Worm (Caenorhabditis elegans) whole organism, midembryonic: ENCODE measurements around the gene ntl-3.

Experiments
- T22C8.4 ChIP-seq: fragments of 200-800 bp; sonication (Bioruptor generic); IDR thresholded peaks from 2 replicates; pipeline ENCODE4 v1.3.6; 2022; ENCODE audit warnings: missing genetic modification characterization, missing compliant biosample characterization
- cog-1 ChIP-seq: sonication (generic microtip); optimal IDR thresholded peaks from 2 replicates; lab custom pipeline; 2016; ENCODE audit warnings: missing genetic modification characterization, missing compliant biosample characterization
- flt-1 ChIP-seq: fragments of 200-800 bp; sonication (Bioruptor generic); IDR thresholded peaks from 2 replicates; pipeline ENCODE4 v1.3.6; 2022; ENCODE audit warnings: missing genetic modification characterization, missing compliant biosample characterization
- klf-2 ChIP-seq: fragments of 200-800 bp; sonication (Bioruptor generic); conservative IDR thresholded peaks from 2 replicates; pipeline ENCODE4 v1.3.6; 2022; ENCODE audit warnings: missing genetic modification reagents, missing genetic modification characterization, missing compliant biosample characterization
- med-1 ChIP-seq: sonication (generic microtip); optimal IDR thresholded peaks from 2 replicates; lab custom pipeline; 2017; ENCODE audit warnings: missing genetic modification characterization, mild to moderate bottlenecking, missing compliant biosample characterization, antibody characterized with exemption, missing genetic modification reagents; ENCODE audit not compliant: insufficient read depth
- ref-1 ChIP-seq: fragments of 200-800 bp; sonication (Bioruptor generic); conservative IDR thresholded peaks from 2 replicates; pipeline ENCODE4 v1.3.6; 2022; ENCODE audit warnings: missing genetic modification reagents, missing genetic modification characterization, missing compliant biosample characterization
- tab-1 ChIP-seq: fragments of 200-800 bp; sonication (Bioruptor generic); IDR thresholded peaks from 2 replicates; pipeline ENCODE4 v1.3.6; 2022; ENCODE audit warnings: missing genetic modification characterization, missing compliant biosample characterization
- ztf-23 ChIP-seq: fragments of 200-800 bp; sonication (Bioruptor generic); IDR thresholded peaks from 2 replicates; pipeline ENCODE4 v1.3.6; 2022; ENCODE audit warnings: missing genetic modification reagents, missing genetic modification characterization, missing compliant biosample characterization
- ztf-29 ChIP-seq: fragments of 200-800 bp; sonication (Bioruptor generic); IDR thresholded peaks from 2 replicates; pipeline ENCODE4 v1.3.6; 2022; ENCODE audit warnings: missing genetic modification reagents, missing genetic modification characterization, missing compliant biosample characterization

The ntl-3 gene

DNA sequence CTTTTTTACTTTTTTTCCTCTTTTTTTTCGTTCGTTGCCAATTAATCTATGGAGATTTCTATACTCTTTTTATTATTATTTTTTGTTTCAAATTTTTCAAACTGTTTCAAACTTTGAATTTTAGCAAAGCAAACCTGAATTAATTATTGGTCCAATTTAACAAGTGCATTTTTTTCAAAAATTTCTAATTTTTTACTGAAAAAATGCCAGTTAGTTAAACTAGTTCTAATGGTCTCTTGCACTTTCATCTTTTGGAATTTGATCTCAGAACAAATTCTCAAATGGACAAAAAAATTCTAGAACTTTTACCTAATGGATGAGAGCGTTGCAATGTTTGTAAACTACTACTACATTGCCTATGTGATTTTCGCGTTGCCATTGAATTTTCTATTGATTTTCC, 64.5 kb downstream of the ntl-3 start, which contains the start of gene srd-74:
Gene srd-74 (plus strand): TSS at position 301 of the 400 bp plus-strand sequence.
- TF ChIP-seq T22C8.4 (GFP tag; lab: Robert Waterston, UW): no peak
- no peak for TF ChIP-seq flt-1 (GFP tag; lab: Robert Waterston, UW)
- no peak for TF ChIP-seq ref-1 (GFP tag; lab: Robert Waterston, UW)
- TF ChIP-seq ztf-23 (GFP tag; lab: Robert Waterston, UW): no peak
- TF ChIP-seq tab-1 (GFP tag; lab: Robert Waterston, UW): no peak
- no peak for TF ChIP-seq ztf-29 (GFP tag; lab: Robert Waterston, UW)
- TF ChIP-seq cog-1: no peak
- no peak for TF ChIP-seq med-1 (GFP tag; lab: Kevin White, UChicago)
- no peak for TF ChIP-seq klf-2 (GFP tag; lab: Robert Waterston, UW)
